Worm (Caenorhabditis elegans): ENCODE results near the gene srz-69.

ce11 chrIV:3504144-3504543 is 27.1 kb upstream of the srz-69 start, which contains the start of gene srz-83:
- no peak for TF ChIP-seq ref-1 (GFP tag; conservative IDR thresholded peaks at IDR 0.05)
- TF ChIP-seq med-1 (GFP tag; optimal IDR thresholded peaks at IDR 0.05; ENCODE audit: insufficient read depth): no peak
- no peak for TF ChIP-seq flt-1 (GFP tag; IDR thresholded peaks at IDR 0.05)
